Fruit fly (Drosophila melanogaster): Measurements from ENCODE around the gene CG7203.
"Not testable (repeated sequence)": the region's sequence is repeated elsewhere in the genome, so short reads cannot be mapped to it uniquely, and the experiment has no call there.

DNA sequence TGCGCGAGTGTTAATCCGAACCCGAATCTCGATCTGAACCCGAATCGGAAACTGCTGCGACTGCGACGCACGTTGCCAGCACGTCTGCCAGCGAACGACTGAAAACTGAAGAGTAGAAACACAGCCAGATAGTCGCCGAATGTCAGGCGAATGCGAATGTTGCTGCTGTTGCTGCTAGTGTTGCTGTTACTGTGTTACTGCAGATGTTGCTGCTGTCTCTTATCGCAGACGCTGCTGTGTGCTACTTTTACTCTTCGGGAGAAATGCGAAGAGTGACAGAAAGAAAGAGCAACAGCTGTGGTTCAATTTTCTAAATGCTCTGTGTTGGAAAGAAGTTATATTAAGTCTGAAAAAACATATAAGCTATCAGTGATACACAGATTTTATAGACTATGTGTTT, 14.3 kb downstream of the CG7203 start, which contains the start of gene CG31904:
- TF ChIP-seq Myc (optimal IDR thresholded peaks at IDR 0.05); Sp1 (GFP tag; optimal IDR thresholded peaks at IDR 0.05); CG9705 (GFP tag; optimal IDR thresholded peaks at IDR 0.05); lola (GFP tag; optimal IDR thresholded peaks at IDR 0.05); usp (GFP tag; optimal IDR thresholded peaks at IDR 0.05); psq (GFP tag; optimal IDR thresholded peaks at IDR 0.05); jim (GFP tag; optimal IDR thresholded peaks at IDR 0.05); Hnf4 (GFP tag; optimal IDR thresholded peaks at IDR 0.05); brk (GFP tag; optimal IDR thresholded peaks at IDR 0.05); Rel (GFP tag; optimal IDR thresholded peaks at IDR 0.05); Rel (tag; optimal IDR thresholded peaks at IDR 0.05); rgr (GFP tag; optimal IDR thresholded peaks at IDR 0.05); dmrt93B (GFP tag; optimal IDR thresholded peaks at IDR 0.05); dsf (GFP tag; optimal IDR thresholded peaks at IDR 0.05; ENCODE audit: borderline replicate concordance): not testable (repeated sequence)
